Worm (Caenorhabditis elegans) whole organism, L4 larva: ENCODE results near the gene spop-1.

Source experiments
- F37D6.2 ChIP-seq: sonication (generic microtip); optimal IDR thresholded peaks from 2 replicates; lab custom pipeline; 2016; ENCODE audit warnings: mild to moderate bottlenecking, missing genetic modification characterization, missing compliant biosample characterization
- F44E2.7 ChIP-seq: fragments of 200-800 bp; sonication (Bioruptor generic); IDR thresholded peaks from 2 replicates; pipeline ENCODE4 v2.1.2; 2022; ENCODE audit warnings: missing genetic modification characterization, missing compliant biosample characterization
- Y75B8A.6 ChIP-seq: fragments of 200-800 bp; sonication (Bioruptor generic); IDR thresholded peaks from 2 replicates; pipeline ENCODE4 v1.3.6; 2022; ENCODE audit warnings: missing genetic modification reagents, missing genetic modification characterization, missing compliant biosample characterization
- ZK337.2 ChIP-seq: fragments of 200-800 bp; sonication (Bioruptor generic); IDR thresholded peaks from 2 replicates; pipeline ENCODE4 v1.3.6; 2022; ENCODE audit warnings: missing genetic modification reagents, missing genetic modification characterization, missing compliant biosample characterization
- ZK546.5 ChIP-seq, 2 experiments: sonication (generic microtip); optimal IDR thresholded peaks; 2 replicates each; lab custom pipeline; 2017; ENCODE audit warnings: missing biosample characterization in 2 of 2, missing genetic modification characterization in 2 of 2
- aly-2 ChIP-seq: sonication (generic microtip); optimal IDR thresholded peaks from 2 replicates; lab custom pipeline; 2018; ENCODE audit warnings: missing biosample characterization, missing genetic modification characterization
- attf-4 ChIP-seq: sonication (generic microtip); optimal IDR thresholded peaks from 3 replicates; lab custom pipeline; 2017; ENCODE audit warnings: missing biosample characterization, missing genetic modification characterization
- ceh-62 ChIP-seq: sonication (generic microtip); optimal IDR thresholded peaks from 2 replicates; lab custom pipeline; 2017; ENCODE audit warnings: missing biosample characterization, missing genetic modification characterization
- ceh-82 ChIP-seq: sonication (generic microtip); optimal IDR thresholded peaks from 2 replicates; lab custom pipeline; 2017; ENCODE audit warnings: missing biosample characterization, missing genetic modification characterization
- daf-8 ChIP-seq: fragments of 200-800 bp; sonication (Bioruptor generic); IDR thresholded peaks from 2 replicates; pipeline ENCODE4 v1.3.6; 2022; ENCODE audit warnings: missing genetic modification characterization, missing compliant biosample characterization
- dmd-6 ChIP-seq: fragments of 200-800 bp; sonication (Bioruptor generic); IDR thresholded peaks from 2 replicates; pipeline ENCODE4 v1.3.6; 2022; ENCODE audit warnings: missing genetic modification reagents, missing genetic modification characterization, missing compliant biosample characterization
- dpl-1 ChIP-seq: fragments of 150-350 bp; optimal IDR thresholded peaks from 2 replicates; lab custom pipeline; 2014; ENCODE audit warnings: missing biosample characterization, missing genetic modification reagents, missing genetic modification characterization
- duxl-1 ChIP-seq: sonication (generic microtip); optimal IDR thresholded peaks from 2 replicates; lab custom pipeline; 2016; ENCODE audit warnings: mild to moderate bottlenecking, missing genetic modification characterization, moderate library complexity, missing compliant biosample characterization; ENCODE audit not compliant: poor library complexity
- egl-27 ChIP-seq: sonication (generic microtip); optimal IDR thresholded peaks from 3 replicates; lab custom pipeline; 2017; ENCODE audit warnings: missing biosample characterization, missing genetic modification reagents, missing genetic modification characterization
- gei-8 ChIP-seq: fragments of 200-800 bp; sonication (Bioruptor generic); optimal IDR thresholded peaks from 2 replicates; lab custom pipeline; 2018; ENCODE audit warnings: mild to moderate bottlenecking, missing genetic modification characterization, missing compliant biosample characterization
- hif-1 ChIP-seq, 2 experiments: sonication (generic microtip); optimal IDR thresholded peaks; 2 replicates each; lab custom pipeline; 2016 to 2017; ENCODE audit warnings: missing compliant biosample characterization in 2 of 2, missing genetic modification characterization in 2 of 2, missing genetic modification reagents in 2 of 2, missing genotype in 2 of 2, mild to moderate bottlenecking in 1 of 2
- hlh-30 ChIP-seq: sonication (generic microtip); optimal IDR thresholded peaks from 2 replicates; lab custom pipeline; 2017; ENCODE audit warnings: antibody characterized with exemption, mild to moderate bottlenecking, missing genetic modification characterization, missing compliant biosample characterization; ENCODE audit not compliant: insufficient read depth
- hmg-1.1 ChIP-seq: fragments of 200-800 bp; sonication (Bioruptor generic); IDR thresholded peaks from 2 replicates; pipeline ENCODE4 v1.3.6; 2022; ENCODE audit warnings: missing genetic modification reagents, missing genetic modification characterization, missing compliant biosample characterization
- lin-1 ChIP-seq: fragments of 200-800 bp; sonication (Bioruptor generic); IDR thresholded peaks from 2 replicates; pipeline ENCODE4 v1.3.6; 2022; ENCODE audit warnings: missing genetic modification reagents, missing genetic modification characterization, missing compliant biosample characterization
- lin-38 ChIP-seq: fragments of 200-800 bp; sonication (Bioruptor generic); IDR thresholded peaks from 2 replicates; pipeline ENCODE4 v1.3.6; 2022; ENCODE audit warnings: missing genetic modification reagents, missing genetic modification characterization, missing compliant biosample characterization
- lsy-2 ChIP-seq, 2 experiments: fragments of 150-350 bp in 1 of 2; sonication (generic microtip) in 1 of 2; optimal IDR thresholded peaks; 2 replicates each; lab custom pipeline; 2014 to 2017; ENCODE audit warnings: missing biosample characterization in 2 of 2, missing genetic modification characterization in 2 of 2
- madf-5 ChIP-seq, 2 experiments: fragments of 200-800 bp; sonication (Bioruptor generic); IDR thresholded peaks; 2 replicates each; pipeline ENCODE4 v1.3.6; 2022; ENCODE audit warnings: missing compliant biosample characterization in 2 of 2, missing genetic modification characterization in 2 of 2
- madf-9 ChIP-seq: fragments of 200-800 bp; sonication (Bioruptor generic); conservative IDR thresholded peaks from 2 replicates; pipeline ENCODE4 v1.3.6; 2022; ENCODE audit warnings: missing genetic modification reagents, missing genetic modification characterization, missing compliant biosample characterization
- mdt-29 ChIP-seq: fragments of 200-800 bp; sonication (Bioruptor generic); IDR thresholded peaks from 2 replicates; pipeline ENCODE4 v1.3.6; 2022; ENCODE audit warnings: missing genetic modification reagents, missing genetic modification characterization, missing compliant biosample characterization
- mep-1 ChIP-seq: fragments of 150-350 bp; sonication (generic microtip); optimal IDR thresholded peaks from 3 replicates; lab custom pipeline; 2014; ENCODE audit warnings: missing biosample characterization, missing genetic modification characterization
- mes-2 ChIP-seq: sonication (generic microtip); optimal IDR thresholded peaks from 2 replicates; lab custom pipeline; 2016; ENCODE audit warnings: missing genotype, mild to moderate bottlenecking, missing genetic modification characterization, missing compliant biosample characterization; ENCODE audit not compliant: poor library complexity, severe bottlenecking
- nhr-10 ChIP-seq: fragments of 150-350 bp; optimal IDR thresholded peaks from 2 replicates; lab custom pipeline; 2014; ENCODE audit warnings: missing biosample characterization, missing genetic modification characterization
- nhr-25 ChIP-seq: sonication (generic microtip); optimal IDR thresholded peaks from 2 replicates; lab custom pipeline; 2017; ENCODE audit warnings: missing genetic modification characterization, mild to moderate bottlenecking, missing compliant biosample characterization, antibody characterized with exemption, moderate library complexity, borderline replicate concordance; ENCODE audit not compliant: insufficient read depth
- nhr-76 ChIP-seq: fragments of 150-350 bp; optimal IDR thresholded peaks from 2 replicates; lab custom pipeline; 2014; ENCODE audit warnings: missing biosample characterization, missing genetic modification characterization
- nhr-77 ChIP-seq: fragments of 150-350 bp; optimal IDR thresholded peaks from 2 replicates; lab custom pipeline; 2014; ENCODE audit warnings: missing biosample characterization, missing genetic modification characterization
- pha-4 ChIP-seq, 2 experiments: fragments of 150-350 bp in 1 of 2; fragments of 200-800 bp in 1 of 2; sonication (Bioruptor generic) in 1 of 2; IDR thresholded peaks in 1 of 2; optimal IDR thresholded peaks in 1 of 2; 2 replicates each; pipeline versions ENCODE4 v1.3.6 to Lab custom; 2014 to 2022; ENCODE audit warnings: missing genetic modification characterization in 2 of 2, missing genetic modification reagents in 2 of 2, missing biosample characterization in 1 of 2, missing compliant biosample characterization in 1 of 2
- rbr-2 ChIP-seq: sonication (generic microtip); optimal IDR thresholded peaks from 2 replicates; lab custom pipeline; 2016; ENCODE audit warnings: missing genotype, missing genetic modification characterization, missing compliant biosample characterization
- set-16 ChIP-seq: fragments of 200-800 bp; sonication (Bioruptor generic); IDR thresholded peaks from 2 replicates; pipeline ENCODE4 v1.3.6; 2022; ENCODE audit warnings: missing genetic modification reagents, missing genetic modification characterization, missing compliant biosample characterization
- skn-1 ChIP-seq: fragments of 150-350 bp; optimal IDR thresholded peaks from 2 replicates; lab custom pipeline; 2014; ENCODE audit warnings: missing biosample characterization, missing genetic modification characterization
- snpc-4 ChIP-seq: fragments of 150-350 bp; optimal IDR thresholded peaks from 2 replicates; lab custom pipeline; 2014; ENCODE audit warnings: missing biosample characterization, missing genetic modification characterization
- spr-3 ChIP-seq: fragments of 200-800 bp; sonication (Bioruptor generic); optimal IDR thresholded peaks from 2 replicates; lab custom pipeline; 2018; ENCODE audit warnings: mild to moderate bottlenecking, missing genetic modification characterization, missing compliant biosample characterization
- vab-7 ChIP-seq: fragments of 200-800 bp; sonication (Bioruptor generic); IDR thresholded peaks from 2 replicates; pipeline ENCODE4 v1.3.6; 2022; ENCODE audit warnings: missing genetic modification reagents, missing genetic modification characterization, missing compliant biosample characterization
- zfp-2 ChIP-seq: sonication (generic microtip); optimal IDR thresholded peaks from 2 replicates; lab custom pipeline; 2016; ENCODE audit warnings: mild to moderate bottlenecking, missing genetic modification characterization, missing compliant biosample characterization
- zip-2 ChIP-seq: fragments of 150-350 bp; optimal IDR thresholded peaks from 2 replicates; lab custom pipeline; 2014; ENCODE audit warnings: missing biosample characterization, missing genetic modification characterization

Gene spop-1

DNA sequence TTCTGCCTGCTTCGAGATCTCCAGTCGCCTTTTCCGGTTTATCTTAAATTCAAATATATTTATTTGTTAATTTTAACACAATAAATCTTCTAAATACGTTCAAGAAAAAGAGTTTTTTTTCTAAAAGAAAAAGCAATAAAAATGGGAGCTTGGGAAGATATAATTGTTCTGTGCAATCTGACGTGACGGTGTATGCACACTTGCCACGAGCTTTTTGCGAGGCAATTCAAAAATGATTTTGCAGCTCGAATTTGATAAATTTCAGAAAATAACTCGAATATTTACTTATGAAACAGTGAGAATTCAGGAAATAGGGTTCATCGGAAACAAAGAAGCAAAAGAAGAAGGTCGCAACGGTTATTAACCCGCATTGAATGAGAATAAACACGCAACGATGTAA is 4.8 kb downstream of the spop-1 start:
- TF ChIP-seq daf-8 (GFP tag; lab: Robert Waterston, UW) (no peak), F44E2.7 (no peak), attf-4 (tag; lab: Kevin White, UChicago) (no peak), dmd-6 (GFP tag; lab: Robert Waterston, UW) (no peak), ceh-82 (tag; lab: Kevin White, UChicago) (no peak), lsy-2 (tag; optimal IDR thresholded peaks at IDR 0.05; lab: Kevin White, UChicago) (peak in 1 of 2 experiments; percentile 47), zip-2 (tag; lab: Kevin White, UChicago) (no peak), skn-1 (no peak), madf-9 (no peak), set-16 (GFP tag; lab: Robert Waterston, UW) (no peak), hlh-30 (peak; percentile 11), rbr-2 (no peak), spr-3 (GFP tag; lab: Kevin White, UChicago) (no peak), nhr-76 (tag; lab: Kevin White, UChicago) (no peak), aly-2 (no peak), hif-1 (tag; optimal IDR thresholded peaks at IDR 0.05; lab: Kevin White, UChicago) (no peak), mdt-29 (no peak), lin-1 (no peak), duxl-1 (tag; lab: Kevin White, UChicago) (no peak), madf-5 (GFP tag; IDR thresholded peaks at IDR 0.05; lab: Robert Waterston, UW) (no peak), dpl-1 (GFP tag; lab: Kevin White, UChicago) (peak; percentile 69), ZK546.5 (tag; optimal IDR thresholded peaks at IDR 0.05; lab: Kevin White, UChicago) (no peak), gei-8 (GFP tag; lab: Kevin White, UChicago) (no peak), vab-7 (GFP tag; lab: Robert Waterston, UW) (no peak), lin-38 (GFP tag; lab: Robert Waterston, UW) (0 out of 2 replicates have a peak, but pooled peaks have one; percentile 21), snpc-4 (tag; lab: Kevin White, UChicago) (no peak), Y75B8A.6 (GFP tag; lab: Robert Waterston, UW) (no peak), mep-1 (no peak), egl-27 (no peak), mes-2 (tag; lab: Kevin White, UChicago) (peak; percentile 58), nhr-10 (tag; lab: Kevin White, UChicago) (no peak), nhr-77 (no peak), ZK337.2 (GFP tag; lab: Robert Waterston, UW) (no peak), nhr-25 (no peak)

DNA sequence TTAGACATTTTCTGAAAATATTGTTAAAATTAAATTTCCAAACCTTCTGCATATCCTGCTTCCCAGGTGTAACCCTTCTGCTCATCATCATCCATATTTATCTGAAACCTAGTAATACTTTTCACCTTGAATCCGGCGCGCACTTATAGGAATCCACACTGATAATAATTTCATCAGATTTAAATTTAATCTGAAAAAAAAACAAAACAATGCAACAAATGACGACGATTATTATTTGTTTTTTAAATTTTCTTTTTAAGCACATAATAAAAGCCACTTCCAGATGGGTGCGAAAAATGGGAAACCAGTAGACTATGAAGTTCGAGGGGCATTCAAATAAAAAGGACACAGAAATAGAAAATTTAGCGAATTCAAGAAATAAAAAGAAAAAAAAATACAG is 7.2 kb downstream of the spop-1 start, which contains the start of gene gtf-2H2C:
gtf-2H2C (minus strand) TSS at position 101 of the 400 bp plus-strand sequence.
- TF ChIP-seq madf-5 (GFP tag; IDR thresholded peaks at IDR 0.05; lab: Robert Waterston, UW) (no peak), dpl-1 (GFP tag; lab: Kevin White, UChicago) (no peak), gei-8 (GFP tag; lab: Kevin White, UChicago) (no peak), pha-4 (GFP tag; IDR thresholded peaks at IDR 0.05; lab: Robert Waterston, UW) (peak; percentile 7; the same call in 1 of the 2 replicates), pha-4 (tag; optimal IDR thresholded peaks at IDR 0.05; lab: Kevin White, UChicago) (no peak), ceh-62 (tag; lab: Kevin White, UChicago) (no peak)

DNA sequence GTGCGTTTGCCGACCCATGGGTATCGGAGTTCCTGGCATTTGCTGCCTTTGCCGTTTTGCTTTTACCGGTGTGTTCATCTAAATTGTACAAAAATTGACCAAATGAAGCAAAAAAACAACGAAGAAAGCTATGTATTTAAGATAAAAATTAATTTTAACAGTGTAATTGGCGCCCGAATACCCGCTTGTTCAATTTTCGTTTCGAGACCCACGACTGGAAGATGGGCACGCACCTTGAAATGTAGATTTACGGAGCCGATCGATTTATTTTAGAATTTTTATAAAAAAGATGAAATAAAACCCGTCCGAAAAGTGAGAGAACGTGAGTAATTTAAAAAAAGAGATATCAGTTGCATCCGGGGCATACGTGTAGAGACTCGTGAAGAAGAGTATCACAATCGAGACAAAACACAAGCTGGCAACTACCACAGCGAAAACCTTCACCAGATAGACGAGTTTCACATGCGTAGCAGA is 9.3 kb downstream of the spop-1 start, which contains the start of gene hal-2:
hal-2 (minus strand) TSS at position 424 of the 474 bp plus-strand sequence.
- TF ChIP-seq mep-1 (no peak), F44E2.7 (no peak), F37D6.2 (tag; lab: Kevin White, UChicago) (no peak), hmg-1.1 (no peak), zfp-2 (no peak)
